Worm (Caenorhabditis elegans) whole organism, mixed stage, embryonic: ENCODE results near the gene D1044.6.

ENCODE experiments used
- bed-3 ChIP-seq: fragments of 200-800 bp; sonication (Bioruptor generic); optimal IDR thresholded peaks from 3 replicates; lab custom pipeline; 2018; ENCODE audit warnings: mild to moderate bottlenecking, missing genetic modification characterization, moderate library complexity, missing compliant biosample characterization
- blmp-1 ChIP-seq: fragments of 150-350 bp; optimal IDR thresholded peaks from 2 replicates; lab custom pipeline; 2014; ENCODE audit warnings: missing biosample characterization, missing genetic modification characterization
- ceh-39 ChIP-seq: fragments of 150-350 bp; optimal IDR thresholded peaks from 2 replicates; lab custom pipeline; 2014; ENCODE audit warnings: missing biosample characterization, missing genetic modification characterization
- ceh-43 ChIP-seq: fragments of 200-800 bp; sonication (Bioruptor generic); optimal IDR thresholded peaks from 2 replicates; lab custom pipeline; 2018; ENCODE audit warnings: mild to moderate bottlenecking, missing genetic modification characterization, moderate library complexity, missing compliant biosample characterization
- ceh-83 ChIP-seq: fragments of 200-800 bp; sonication (Bioruptor generic); optimal IDR thresholded peaks from 2 replicates; lab custom pipeline; 2018; ENCODE audit warnings: mild to moderate bottlenecking, missing genetic modification characterization, missing compliant biosample characterization
- cnd-1 ChIP-seq: fragments of 200-800 bp; sonication (Bioruptor generic); optimal IDR thresholded peaks from 2 replicates; lab custom pipeline; 2018; ENCODE audit warnings: mild to moderate bottlenecking, missing genetic modification characterization, missing compliant biosample characterization
- drap-1 ChIP-seq: fragments of 200-800 bp; sonication (Bioruptor generic); optimal IDR thresholded peaks from 3 replicates; lab custom pipeline; 2018; ENCODE audit warnings: mild to moderate bottlenecking, missing genetic modification characterization, missing compliant biosample characterization
- flh-1 ChIP-seq: fragments of 200-800 bp; sonication (Bioruptor generic); optimal IDR thresholded peaks from 2 replicates; lab custom pipeline; 2018; ENCODE audit warnings: mild to moderate bottlenecking, missing genetic modification characterization, moderate library complexity, missing compliant biosample characterization
- ham-2 ChIP-seq: fragments of 200-800 bp; sonication (Bioruptor generic); optimal IDR thresholded peaks from 2 replicates; lab custom pipeline; 2018; ENCODE audit warnings: mild to moderate bottlenecking, missing genetic modification characterization, missing compliant biosample characterization
- hlh-1 ChIP-seq: fragments of 150-350 bp; optimal IDR thresholded peaks from 2 replicates; lab custom pipeline; 2014; ENCODE audit warnings: missing biosample characterization, missing genetic modification reagents, missing genetic modification characterization
- lin-13 ChIP-seq: fragments of 150-350 bp; optimal IDR thresholded peaks from 2 replicates; lab custom pipeline; 2014; ENCODE audit warnings: missing biosample characterization, missing genetic modification characterization
- lin-32 ChIP-seq: fragments of 200-800 bp; sonication (Bioruptor generic); optimal IDR thresholded peaks from 2 replicates; lab custom pipeline; 2018; ENCODE audit warnings: mild to moderate bottlenecking, missing genetic modification characterization, missing compliant biosample characterization
- lsy-2 ChIP-seq: fragments of 150-350 bp; optimal IDR thresholded peaks from 2 replicates; lab custom pipeline; 2014; ENCODE audit warnings: missing biosample characterization, missing genetic modification characterization
- nhr-2 ChIP-seq: fragments of 150-350 bp; optimal IDR thresholded peaks from 2 replicates; lab custom pipeline; 2014; ENCODE audit warnings: missing biosample characterization, missing genetic modification characterization
- nhr-237 ChIP-seq: fragments of 150-350 bp; optimal IDR thresholded peaks from 2 replicates; lab custom pipeline; 2014; ENCODE audit warnings: missing biosample characterization, missing genetic modification characterization
- nhr-76 ChIP-seq: sonication (generic microtip); optimal IDR thresholded peaks from 2 replicates; lab custom pipeline; 2017; ENCODE audit warnings: missing biosample characterization, missing genetic modification characterization
- pha-4 ChIP-seq: fragments of 150-350 bp; optimal IDR thresholded peaks from 2 replicates; lab custom pipeline; 2018; ENCODE audit warnings: missing biosample characterization, missing genetic modification reagents, missing genetic modification characterization
- sem-2 ChIP-seq: fragments of 200-800 bp; sonication (Bioruptor generic); optimal IDR thresholded peaks from 2 replicates; lab custom pipeline; 2018; ENCODE audit warnings: mild to moderate bottlenecking, missing genetic modification characterization, missing compliant biosample characterization
- sptf-1 ChIP-seq: sonication (generic microtip); optimal IDR thresholded peaks from 2 replicates; lab custom pipeline; 2017; ENCODE audit warnings: mild to moderate bottlenecking, missing genetic modification characterization, moderate library complexity, missing compliant biosample characterization
- tbx-8 ChIP-seq: fragments of 200-800 bp; sonication (Bioruptor generic); optimal IDR thresholded peaks from 2 replicates; lab custom pipeline; 2018; ENCODE audit warnings: mild to moderate bottlenecking, missing genetic modification characterization, moderate library complexity, missing compliant biosample characterization
- unc-120 ChIP-seq: sonication (generic microtip); optimal IDR thresholded peaks from 2 replicates; lab custom pipeline; 2017; ENCODE audit warnings: missing genetic modification characterization, missing compliant biosample characterization; ENCODE audit not compliant: poor library complexity, severe bottlenecking
- unc-39 ChIP-seq: fragments of 150-350 bp; optimal IDR thresholded peaks from 2 replicates; lab custom pipeline; 2014; ENCODE audit warnings: missing biosample characterization, missing genetic modification characterization
- unc-62 ChIP-seq: fragments of 150-350 bp; optimal IDR thresholded peaks from 2 replicates; lab custom pipeline; 2014; ENCODE audit warnings: missing biosample characterization, missing genetic modification reagents, missing genetic modification characterization
- zip-8 ChIP-seq: fragments of 150-350 bp; optimal IDR thresholded peaks from 2 replicates; lab custom pipeline; 2014; ENCODE audit warnings: missing biosample characterization, missing genetic modification characterization
- ztf-11 ChIP-seq: fragments of 150-350 bp; optimal IDR thresholded peaks from 2 replicates; lab custom pipeline; 2014; ENCODE audit warnings: missing biosample characterization, missing genetic modification characterization

The D1044.6 gene

ce11 chrIII:5585711-5586110 lies 42.7 kb upstream of the D1044.6 start:
- TF ChIP-seq ztf-11 (no peak), ceh-39 (tag; lab: Kevin White, UChicago) (no peak), nhr-2 (tag; lab: Kevin White, UChicago) (no peak), hlh-1 (tag; lab: Kevin White, UChicago) (no peak), flh-1 (no peak), tbx-8 (GFP tag; lab: Kevin White, UChicago) (no peak)

ce11 chrIII:5584647-5585046 lies 41.7 kb upstream of the D1044.6 start, which contains the start of gene F56D2.3:
Gene F56D2.3 (plus strand): TSS chrIII:5584947.
- peak; percentile 5 for TF ChIP-seq cnd-1 (tag; lab: Kevin White, UChicago)
- TF ChIP-seq ceh-83, result no peak
- no peak for TF ChIP-seq ham-2 (GFP tag; lab: Kevin White, UChicago)
- TF ChIP-seq, all 35 proteins: peak for 1

- TF ChIP-seq zip-8, result no peak
- no peak for TF ChIP-seq unc-120 (tag; lab: Kevin White, UChicago)
- no peak for TF ChIP-seq blmp-1
- no peak for TF ChIP-seq sptf-1 (tag; lab: Kevin White, UChicago)
- TF ChIP-seq unc-62 (GFP tag; lab: Kevin White, UChicago), result no peak
- no peak for TF ChIP-seq nhr-237 (tag; lab: Kevin White, UChicago)
These were observed 39.8 kb upstream of the D1044.6 start, which contains the start of the genes F56D2.8 and uev-2 for ce11 chrIII:5582766-5583165. Gene F56D2.8 (minus strand): TSS chrIII:5582866. Gene uev-2 (plus strand): TSS chrIII:5583125.

ce11 chrIII:5581049-5581448 lies 38.1 kb upstream of the D1044.6 start, which contains the start of gene F56D2.5:
Gene F56D2.5 (minus strand): TSS chrIII:5581419.
- TF ChIP-seq sptf-1 (tag; lab: Kevin White, UChicago), result no peak
- TF ChIP-seq ceh-39 (tag; lab: Kevin White, UChicago), result no peak
- no peak for TF ChIP-seq zip-8
- TF ChIP-seq lin-13 (tag; lab: Kevin White, UChicago), result no peak
- no peak for TF ChIP-seq tbx-8 (GFP tag; lab: Kevin White, UChicago)
- TF ChIP-seq nhr-2 (tag; lab: Kevin White, UChicago), result no peak
- TF ChIP-seq ceh-43 (GFP tag; lab: Kevin White, UChicago), result no peak

ce11 chrIII:5573694-5574093 lies 30.7 kb upstream of the D1044.6 start, which contains the start of gene molo-1:
Gene molo-1 (plus strand): TSS chrIII:5573994.
- TF ChIP-seq pha-4 (tag; lab: Kevin White, UChicago) (no peak), lin-32 (GFP tag; lab: Kevin White, UChicago) (no peak), unc-39 (tag; lab: Kevin White, UChicago) (no peak), sem-2 (GFP tag; lab: Kevin White, UChicago) (no peak), nhr-2 (tag; lab: Kevin White, UChicago) (no peak), lsy-2 (tag; lab: Kevin White, UChicago) (no peak), hlh-1 (tag; lab: Kevin White, UChicago) (no peak), flh-1 (no peak), nhr-76 (no peak), bed-3 (GFP tag; lab: Kevin White, UChicago) (no peak), drap-1 (GFP tag; lab: Kevin White, UChicago) (no peak)

- TF ChIP-seq ceh-83 (no peak), unc-120 (tag; lab: Kevin White, UChicago) (peak; percentile 30)
These were observed 29.8 kb upstream of the D1044.6 start for ce11 chrIII:5572806-5573205.

ce11 chrIII:5570814-5571443 lies 28.0 kb upstream of the D1044.6 start:
- TF ChIP-seq pha-4 (tag; lab: Kevin White, UChicago), result no peak
- no peak for TF ChIP-seq nhr-76
- no peak for TF ChIP-seq sem-2 (GFP tag; lab: Kevin White, UChicago)
- TF ChIP-seq ceh-43 (GFP tag; lab: Kevin White, UChicago), result no peak
